Worm (Caenorhabditis elegans) whole organism, L2 larva: Measurements from ENCODE around the gene ZC239.15.

Source experiments
- C34F6.9 ChIP-seq: fragments of 150-350 bp; optimal IDR thresholded peaks from 2 replicates; lab custom pipeline; 2014; ENCODE audit warnings: missing biosample characterization, missing genetic modification characterization
- F13H6.1 ChIP-seq: sonication (generic microtip); optimal IDR thresholded peaks from 2 replicates; lab custom pipeline; 2016; ENCODE audit warnings: missing genetic modification characterization, missing compliant biosample characterization
- R02D3.7 ChIP-seq: fragments of 150-350 bp; optimal IDR thresholded peaks from 2 replicates; lab custom pipeline; 2014; ENCODE audit warnings: missing biosample characterization, missing genetic modification characterization
- ZK546.5 ChIP-seq: sonication (generic microtip); optimal IDR thresholded peaks from 2 replicates; lab custom pipeline; 2017; ENCODE audit warnings: missing biosample characterization, missing genetic modification characterization
- alr-1 ChIP-seq: fragments of 150-350 bp; optimal IDR thresholded peaks from 2 replicates; lab custom pipeline; 2014; ENCODE audit warnings: missing biosample characterization, missing genetic modification characterization
- aly-2 ChIP-seq: fragments of 150-350 bp; optimal IDR thresholded peaks from 2 replicates; lab custom pipeline; 2014; ENCODE audit warnings: missing biosample characterization, missing genetic modification characterization
- ama-1 ChIP-seq: fragments of 150-350 bp; optimal IDR thresholded peaks from 2 replicates; lab custom pipeline; 2018; ENCODE audit warnings: inconsistent platforms
- blmp-1 ChIP-seq: sonication (generic microtip); optimal IDR thresholded peaks from 2 replicates; lab custom pipeline; 2017; ENCODE audit warnings: missing genetic modification characterization, mild to moderate bottlenecking, missing compliant biosample characterization, antibody characterized with exemption, moderate library complexity; ENCODE audit not compliant: insufficient read depth
- ceh-82 ChIP-seq: fragments of 150-350 bp; optimal IDR thresholded peaks from 2 replicates; lab custom pipeline; 2014; ENCODE audit warnings: missing biosample characterization, missing genetic modification characterization
- crh-2 ChIP-seq: sonication (generic microtip); optimal IDR thresholded peaks from 2 replicates; lab custom pipeline; 2017; ENCODE audit warnings: missing biosample characterization, missing genetic modification characterization
- egl-27 ChIP-seq: sonication (generic microtip); optimal IDR thresholded peaks from 3 replicates; lab custom pipeline; 2017; ENCODE audit warnings: missing biosample characterization, missing genetic modification reagents, missing genetic modification characterization
- fos-1 ChIP-seq: fragments of 150-350 bp; optimal IDR thresholded peaks from 2 replicates; lab custom pipeline; 2014; ENCODE audit warnings: missing biosample characterization, missing genetic modification characterization
- gmeb-1 ChIP-seq: fragments of 150-350 bp; optimal IDR thresholded peaks from 2 replicates; lab custom pipeline; 2014; ENCODE audit warnings: missing biosample characterization, missing genetic modification characterization
- lin-11 ChIP-seq: fragments of 150-350 bp; sonication (generic microtip); optimal IDR thresholded peaks from 2 replicates; lab custom pipeline; 2014; ENCODE audit warnings: missing biosample characterization, missing genetic modification characterization, inconsistent platforms, mixed read lengths
- lin-13 ChIP-seq: fragments of 150-350 bp; optimal IDR thresholded peaks from 2 replicates; lab custom pipeline; 2014; ENCODE audit warnings: missing biosample characterization, missing genetic modification reagents, missing genetic modification characterization
- lin-39 ChIP-seq: fragments of 150-350 bp; optimal IDR thresholded peaks from 2 replicates; lab custom pipeline; 2014; ENCODE audit warnings: missing biosample characterization, missing genetic modification reagents, missing genetic modification characterization
- lsy-2 ChIP-seq, 2 experiments: fragments of 150-350 bp in 1 of 2; sonication (generic microtip) in 1 of 2; optimal IDR thresholded peaks; 2 replicates each; lab custom pipeline; 2014 to 2017; ENCODE audit warnings: missing biosample characterization in 2 of 2, missing genetic modification characterization in 2 of 2
- mbf-1 ChIP-seq: sonication (generic microtip); optimal IDR thresholded peaks from 2 replicates; lab custom pipeline; 2017; ENCODE audit warnings: missing biosample characterization, missing genetic modification characterization
- mdl-1 ChIP-seq, 2 experiments: fragments of 150-350 bp in 1 of 2; sonication (generic microtip) in 1 of 2; optimal IDR thresholded peaks; 2 replicates each; lab custom pipeline; 2017; ENCODE audit warnings: missing biosample characterization in 2 of 2, missing genetic modification characterization in 2 of 2
- nhr-10 ChIP-seq: sonication (generic microtip); optimal IDR thresholded peaks from 2 replicates; lab custom pipeline; 2017; ENCODE audit warnings: missing biosample characterization, missing genetic modification characterization
- nhr-11 ChIP-seq: fragments of 150-350 bp; optimal IDR thresholded peaks from 2 replicates; lab custom pipeline; 2014; ENCODE audit warnings: missing biosample characterization, missing genetic modification characterization
- nhr-12 ChIP-seq: fragments of 150-350 bp; optimal IDR thresholded peaks from 2 replicates; lab custom pipeline; 2014; ENCODE audit warnings: missing biosample characterization, missing genetic modification characterization
- nhr-129 ChIP-seq: fragments of 150-350 bp; optimal IDR thresholded peaks from 2 replicates; lab custom pipeline; 2014; ENCODE audit warnings: missing biosample characterization, missing genetic modification characterization
- nhr-23 ChIP-seq: fragments of 150-350 bp; optimal IDR thresholded peaks from 2 replicates; lab custom pipeline; 2014; ENCODE audit warnings: missing biosample characterization, missing genetic modification reagents, missing genetic modification characterization
- nhr-237 ChIP-seq: fragments of 150-350 bp; optimal IDR thresholded peaks from 2 replicates; lab custom pipeline; 2014; ENCODE audit warnings: missing biosample characterization, missing genetic modification characterization
- nhr-25 ChIP-seq: fragments of 150-350 bp; sonication (generic microtip); optimal IDR thresholded peaks from 3 replicates; lab custom pipeline; 2014; ENCODE audit warnings: missing biosample characterization, missing genetic modification characterization
- nhr-6 ChIP-seq: fragments of 150-350 bp; optimal IDR thresholded peaks from 2 replicates; lab custom pipeline; 2014; ENCODE audit warnings: missing biosample characterization, missing genetic modification characterization
- peb-1 ChIP-seq: fragments of 150-350 bp; optimal IDR thresholded peaks from 2 replicates; lab custom pipeline; 2014; ENCODE audit warnings: missing biosample characterization, missing genetic modification characterization
- skn-1 ChIP-seq: sonication (generic microtip); optimal IDR thresholded peaks from 2 replicates; lab custom pipeline; 2017; ENCODE audit warnings: missing biosample characterization, missing genetic modification characterization
- sma-3 ChIP-seq: sonication (generic microtip); optimal IDR thresholded peaks from 2 replicates; lab custom pipeline; 2016; ENCODE audit warnings: missing genetic modification reagents, missing genetic modification characterization, missing compliant biosample characterization
- sma-9 ChIP-seq, 2 experiments: fragments of 150-350 bp in 1 of 2; sonication (generic microtip) in 1 of 2; optimal IDR thresholded peaks; 2 replicates each; lab custom pipeline; 2014 to 2016; ENCODE audit warnings: missing genetic modification characterization in 2 of 2, mild to moderate bottlenecking in 1 of 2, missing biosample characterization in 1 of 2, missing compliant biosample characterization in 1 of 2, missing genetic modification reagents in 1 of 2, moderate library complexity in 1 of 2
- snpc-4 ChIP-seq: fragments of 150-350 bp; optimal IDR thresholded peaks from 2 replicates; lab custom pipeline; 2014; ENCODE audit warnings: missing biosample characterization, missing genetic modification characterization
- unc-39 ChIP-seq: fragments of 150-350 bp; optimal IDR thresholded peaks from 2 replicates; lab custom pipeline; 2014; ENCODE audit warnings: missing biosample characterization, missing genetic modification characterization
- unc-55 ChIP-seq: fragments of 150-350 bp; sonication (generic microtip); optimal IDR thresholded peaks from 3 replicates; lab custom pipeline; 2014; ENCODE audit warnings: missing biosample characterization, missing genetic modification reagents, missing genetic modification characterization
- zag-1 ChIP-seq: fragments of 150-350 bp; optimal IDR thresholded peaks from 2 replicates; lab custom pipeline; 2014; ENCODE audit warnings: missing biosample characterization, missing genetic modification characterization
- ztf-1 ChIP-seq: fragments of 200-800 bp; sonication (Bioruptor generic); conservative IDR thresholded peaks from 2 replicates; pipeline ENCODE4 v1.3.6; 2022; ENCODE audit warnings: missing genetic modification characterization, missing compliant biosample characterization
- ztf-4 ChIP-seq: fragments of 150-350 bp; optimal IDR thresholded peaks from 2 replicates; lab custom pipeline; 2014; ENCODE audit warnings: missing biosample characterization, missing genetic modification characterization

Gene ZC239.15

DNA sequence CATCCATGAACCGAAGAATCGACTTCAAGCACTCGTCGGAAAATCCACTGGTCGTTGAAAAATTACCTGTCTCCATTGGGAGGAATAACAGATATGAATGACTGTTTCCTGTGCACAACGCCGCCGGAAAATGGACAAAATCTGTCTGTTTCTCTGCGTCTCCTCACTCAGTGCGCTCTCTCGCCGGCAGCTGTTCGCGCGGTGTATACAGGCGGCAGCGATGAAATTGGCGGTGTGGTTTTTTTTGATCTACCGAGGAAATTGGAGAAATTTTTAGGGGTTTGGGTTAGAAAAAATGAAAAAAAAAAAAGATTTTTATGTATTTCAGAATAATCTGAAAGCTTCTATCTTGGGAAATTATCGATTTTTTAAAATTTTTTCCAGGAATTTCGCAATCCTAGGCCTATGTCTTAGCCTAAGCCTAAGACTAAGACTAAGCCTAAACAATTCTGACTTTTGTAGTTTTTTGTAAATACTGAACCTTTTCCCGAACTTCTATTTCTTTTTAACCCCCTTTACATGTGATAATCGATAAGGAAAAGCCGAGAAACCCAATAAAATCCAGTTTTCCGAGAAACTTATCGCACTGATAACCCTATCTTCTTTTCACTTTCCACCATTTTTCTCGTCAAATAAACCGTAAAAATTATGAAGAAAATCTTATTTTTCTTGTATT is 23.6 kb upstream of the ZC239.15 start, which contains the start of the genes fbxc-50 and C17F4.2:
TSS of gene fbxc-50 (minus strand) at position 81 of the 676 bp plus-strand sequence.
TSS of gene C17F4.2 (plus strand) at position 626 of the 676 bp plus-strand sequence.
- TF ChIP-seq ztf-1 (no peak), ZK546.5 (tag; lab: Kevin White, UChicago) (no peak), alr-1 (tag; lab: Kevin White, UChicago) (no peak), R02D3.7 (tag; lab: Kevin White, UChicago) (no peak), lin-11 (tag; lab: Kevin White, UChicago) (no peak), snpc-4 (tag; lab: Kevin White, UChicago) (no peak), skn-1 (tag; lab: Kevin White, UChicago) (no peak), nhr-23 (tag; lab: Kevin White, UChicago) (no peak), crh-2 (tag; lab: Kevin White, UChicago) (no peak), ama-1 (lab: Kevin White, UChicago) (no peak), nhr-129 (tag; lab: Kevin White, UChicago) (no peak), ztf-4 (tag; lab: Kevin White, UChicago) (no peak), sma-9 (GFP tag; optimal IDR thresholded peaks at IDR 0.05; lab: Kevin White, UChicago) (no peak), sma-9 (tag; optimal IDR thresholded peaks at IDR 0.05; lab: Kevin White, UChicago) (no peak), mdl-1 (tag; optimal IDR thresholded peaks at IDR 0.05; lab: Kevin White, UChicago) (no peak), aly-2 (tag; lab: Kevin White, UChicago) (no peak), nhr-25 (tag; lab: Kevin White, UChicago) (no peak), egl-27 (no peak), lsy-2 (tag; optimal IDR thresholded peaks at IDR 0.05; lab: Kevin White, UChicago) (no peak)

DNA sequence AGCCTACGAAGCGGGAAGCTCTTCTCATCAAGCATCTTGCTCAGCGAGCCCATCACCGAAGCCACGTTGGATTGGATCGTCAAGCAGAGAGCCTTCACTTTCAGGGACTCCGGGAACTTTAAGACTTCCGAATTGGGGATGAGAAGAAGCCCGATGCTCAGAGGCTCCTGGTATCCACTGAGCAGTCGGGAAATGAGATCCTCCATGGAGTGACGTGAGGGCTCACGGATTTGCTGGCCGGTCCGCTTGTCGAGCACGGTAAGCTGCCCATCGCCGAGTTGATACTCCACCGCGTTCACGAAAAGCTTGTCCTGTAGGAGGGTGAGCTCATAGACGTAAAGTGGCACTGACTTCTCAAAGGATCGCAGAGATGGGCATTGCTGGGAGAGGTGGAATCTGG is 23.0 kb upstream of the ZC239.15 start:
- no peak for TF ChIP-seq zag-1 (tag; lab: Kevin White, UChicago)
- TF ChIP-seq blmp-1 (tag; lab: Kevin White, UChicago) = no peak
- TF ChIP-seq nhr-12 (tag; lab: Kevin White, UChicago) = no peak
- no peak for TF ChIP-seq C34F6.9 (tag; lab: Kevin White, UChicago)
- no peak for TF ChIP-seq nhr-129 (tag; lab: Kevin White, UChicago)
- TF ChIP-seq sma-9 (GFP tag; optimal IDR thresholded peaks at IDR 0.05; lab: Kevin White, UChicago) = no peak
- no peak for TF ChIP-seq sma-9 (tag; optimal IDR thresholded peaks at IDR 0.05; lab: Kevin White, UChicago)
- no peak for TF ChIP-seq unc-39 (tag; lab: Kevin White, UChicago)
- no peak for TF ChIP-seq R02D3.7 (tag; lab: Kevin White, UChicago)
- TF ChIP-seq lin-11 (tag; lab: Kevin White, UChicago) = no peak
- no peak for TF ChIP-seq ceh-82 (tag; lab: Kevin White, UChicago)
- no peak for TF ChIP-seq nhr-237
- no peak for TF ChIP-seq nhr-11 (tag; lab: Kevin White, UChicago)
- no peak for TF ChIP-seq lin-39 (tag; lab: Kevin White, UChicago)

DNA sequence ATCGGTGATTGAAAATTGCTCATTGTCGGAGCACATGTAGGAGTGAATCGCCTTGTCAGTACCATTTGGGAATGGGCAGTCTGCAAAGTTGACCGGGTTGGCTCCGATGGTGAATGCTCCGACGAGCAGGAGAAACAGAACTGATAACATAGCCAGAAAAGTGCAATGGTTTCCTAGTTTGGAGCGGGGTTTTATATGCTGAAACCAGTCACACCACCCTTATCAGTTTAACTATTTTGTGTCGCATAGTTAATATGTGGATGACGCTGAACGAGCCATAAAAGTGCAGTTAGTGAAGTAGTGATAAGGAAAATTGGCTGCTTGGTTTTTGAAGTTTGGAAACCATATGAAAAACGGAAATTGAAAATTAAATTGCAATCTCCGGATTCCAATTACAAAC is 21.3 kb upstream of the ZC239.15 start, which contains the start of gene C17F4.7:
TSS of gene C17F4.7 (minus strand) at position 180 of the 400 bp plus-strand sequence.
- TF ChIP-seq gmeb-1 (peak; percentile 29), F13H6.1 (tag; lab: Kevin White, UChicago) (peak; percentile 2), sma-9 (GFP tag; optimal IDR thresholded peaks at IDR 0.05; lab: Kevin White, UChicago) (peak; percentile 52), sma-9 (tag; optimal IDR thresholded peaks at IDR 0.05; lab: Kevin White, UChicago) (no peak), nhr-6 (no peak), fos-1 (tag; lab: Kevin White, UChicago) (peak; percentile 69), R02D3.7 (tag; lab: Kevin White, UChicago) (no peak), sma-3 (GFP tag; lab: Kevin White, UChicago) (peak; percentile 9), nhr-10 (tag; lab: Kevin White, UChicago) (no peak), crh-2 (tag; lab: Kevin White, UChicago) (peak; percentile 87)

DNA sequence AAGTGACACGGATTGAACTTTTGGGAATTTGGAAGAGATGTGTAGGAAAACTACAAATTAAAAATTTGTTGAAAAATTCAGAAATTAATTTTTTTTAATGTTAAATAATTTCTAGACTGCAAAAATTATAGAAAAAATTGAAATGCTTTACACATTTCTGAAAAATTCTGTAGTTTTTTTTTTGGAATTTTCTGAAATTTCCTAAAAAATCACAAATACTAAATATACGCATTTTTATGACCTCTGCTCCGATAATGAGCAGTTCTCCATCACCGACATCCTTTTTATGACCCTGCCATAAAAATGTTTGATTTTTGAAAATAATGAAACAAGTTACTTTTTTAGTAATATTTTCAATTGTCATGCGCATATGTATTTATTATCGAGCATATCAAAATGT is 20.2 kb upstream of the ZC239.15 start:
- no peak for TF ChIP-seq nhr-11 (tag; lab: Kevin White, UChicago)
- TF ChIP-seq peb-1 (tag; lab: Kevin White, UChicago) = no peak
- no peak for TF ChIP-seq nhr-12 (tag; lab: Kevin White, UChicago)
- TF ChIP-seq fos-1 (tag; lab: Kevin White, UChicago) = peak; percentile 50
- peak; percentile 6 for TF ChIP-seq lin-13 (GFP tag; lab: Kevin White, UChicago)
- TF ChIP-seq egl-27 = no peak
- no peak for TF ChIP-seq ama-1 (lab: Kevin White, UChicago)
- no peak for TF ChIP-seq lin-11 (tag; lab: Kevin White, UChicago)
- no peak for TF ChIP-seq unc-55 (GFP tag; lab: Kevin White, UChicago)
- TF ChIP-seq mbf-1 (tag; lab: Kevin White, UChicago) = no peak
- TF ChIP-seq, all 48 proteins: peak for 2
